Fruit fly (Drosophila melanogaster): Measurements from ENCODE around the gene CG33178.

The CG33178 gene

dm6 chrX:15085777-15086510 is 3.3 kb downstream of the CG33178 start, which contains the start of the genes CG15027 and Dbct (continued):
- TF ChIP-seq CG15336 (GFP tag; IDR thresholded peaks at IDR 0.05) (peak; percentile 41), CG16779 (tag; optimal IDR thresholded peaks at IDR 0.05) (no peak), Smox (GFP tag; optimal IDR thresholded peaks at IDR 0.05) (peak; percentile 67), esn (GFP tag; optimal IDR thresholded peaks at IDR 0.05) (peak; percentile 70), svp (GFP tag) (peak; percentile 83), Eip93F (GFP tag; optimal IDR thresholded peaks at IDR 0.05) (peak; percentile 11), CG9139 (GFP tag; optimal IDR thresholded peaks at IDR 0.05) (no peak), CG11294 (GFP tag; IDR thresholded peaks at IDR 0.05) (peak; percentile 44; the same call in 1 of the 2 replicates), fd85E (GFP tag; optimal IDR thresholded peaks at IDR 0.05) (no peak), CG7368 (GFP tag; optimal IDR thresholded peaks at IDR 0.05) (peak; percentile 56), CG10631 (GFP tag; optimal IDR thresholded peaks at IDR 0.05) (peak; percentile 74), fd59A (GFP tag; optimal IDR thresholded peaks at IDR 0.05) (peak; percentile 34), CG1621 (tag; optimal IDR thresholded peaks at IDR 0.05) (no peak), Hr39 (GFP tag; optimal IDR thresholded peaks at IDR 0.05) (peak; percentile 42), vri (GFP tag; optimal IDR thresholded peaks at IDR 0.05) (peak; percentile 99), Blimp-1 (GFP tag; optimal IDR thresholded peaks at IDR 0.05) (peak; percentile 10), dac (GFP tag; optimal IDR thresholded peaks at IDR 0.05) (no peak), lz (GFP tag; optimal IDR thresholded peaks at IDR 0.05) (peak; percentile 57), net (GFP tag; optimal IDR thresholded peaks at IDR 0.05) (peak; percentile 20), CG4318 (GFP tag; optimal IDR thresholded peaks at IDR 0.05) (peak; percentile 17), CG11762 (GFP tag; optimal IDR thresholded peaks at IDR 0.05; ENCODE audit: insufficient read depth) (no peak), Ets21C (GFP tag; optimal IDR thresholded peaks at IDR 0.05) (peak; percentile 28), topi (GFP tag; optimal IDR thresholded peaks at IDR 0.05) (peak; percentile 64), spab (GFP tag; optimal IDR thresholded peaks at IDR 0.05) (no peak), ss (GFP tag; optimal IDR thresholded peaks at IDR 0.05) (peak; percentile 21 to 55), CG6163 (GFP tag; IDR thresholded peaks at IDR 0.05) (peak; percentile 69), Eip78C (GFP tag) (peak; percentile 75), CG10669 (GFP tag; optimal IDR thresholded peaks at IDR 0.05) (peak; percentile 45), CG8119 (GFP tag; IDR thresholded peaks at IDR 0.05) (peak; percentile 53), fkh (GFP tag; optimal IDR thresholded peaks at IDR 0.05) (peak; percentile 60), Hr4 (GFP tag; optimal IDR thresholded peaks at IDR 0.05) (peak; percentile 46)

dm6 chrX:15089146-15089698 is 6.6 kb downstream of the CG33178 start, which contains the start of gene Rab3-GEF:
Rab3-GEF (plus strand) TSS chrX:15089682.
- peak; percentile 9 for TF ChIP-seq Eip78C (GFP tag)
- TF ChIP-seq ss (GFP tag; optimal IDR thresholded peaks at IDR 0.05): no peak
- TF ChIP-seq OdsH (GFP tag; optimal IDR thresholded peaks at IDR 0.05): no peak
- no peak for TF ChIP-seq vri (GFP tag; optimal IDR thresholded peaks at IDR 0.05)

- TF ChIP-seq CG10669 (GFP tag; optimal IDR thresholded peaks at IDR 0.05): peak; percentile 14
- no peak for TF ChIP-seq Lpt (GFP tag; optimal IDR thresholded peaks at IDR 0.05)
- peak; percentile 21 for TF ChIP-seq CG32006 (GFP tag; optimal IDR thresholded peaks at IDR 0.05)
- TF ChIP-seq svp (GFP tag): peak; percentile 68
- TF ChIP-seq acj6 (GFP tag; optimal IDR thresholded peaks at IDR 0.05): peak; percentile 6
- TF ChIP-seq topi (GFP tag; optimal IDR thresholded peaks at IDR 0.05): peak; percentile 10
- TF ChIP-seq Hr39 (GFP tag; optimal IDR thresholded peaks at IDR 0.05): peak; percentile 7
- peak; percentile 34 for TF ChIP-seq Eip78C (GFP tag)
- peak; percentile 3 for TF ChIP-seq Met (GFP tag; optimal IDR thresholded peaks at IDR 0.05)
- TF ChIP-seq Eip75B (GFP tag; optimal IDR thresholded peaks at IDR 0.05): peak; percentile 8
- peak; percentile 13 for TF ChIP-seq CG31627 (GFP tag; optimal IDR thresholded peaks at IDR 0.05)
- no peak for TF ChIP-seq CG7368 (GFP tag; optimal IDR thresholded peaks at IDR 0.05)
- TF ChIP-seq lz (GFP tag; optimal IDR thresholded peaks at IDR 0.05): peak; percentile 4
- TF ChIP-seq Hr4 (GFP tag; optimal IDR thresholded peaks at IDR 0.05): no peak
Measured at dm6 chrX:15090371-15090770, 7.7 kb downstream of the CG33178 start.
